Worm (Caenorhabditis elegans) whole organism, early embryonic: ENCODE data around the gene sdz-27.

ENCODE experiments used
- F13C5.2 ChIP-seq: sonication (generic microtip); optimal IDR thresholded peaks from 2 replicates; lab custom pipeline; 2017; ENCODE audit warnings: mild to moderate bottlenecking, missing genetic modification characterization, inconsistent platforms, missing compliant biosample characterization
- ama-1 ChIP-seq: fragments of 150-350 bp; optimal IDR thresholded peaks from 2 replicates; lab custom pipeline; 2014
- flt-1 ChIP-seq: fragments of 200-800 bp; sonication (Bioruptor generic); IDR thresholded peaks from 2 replicates; pipeline ENCODE4 v1.3.6; 2022; ENCODE audit warnings: missing genetic modification characterization, missing compliant biosample characterization
- pes-1 ChIP-seq: fragments of 200-800 bp; sonication (Bioruptor generic); IDR thresholded peaks from 2 replicates; pipeline ENCODE4 v1.3.6; 2022; ENCODE audit warnings: missing genetic modification reagents, missing genetic modification characterization, missing compliant biosample characterization
- scrt-1 ChIP-seq: fragments of 200-800 bp; sonication (Bioruptor generic); IDR thresholded peaks from 2 replicates; pipeline ENCODE4 v1.3.6; 2022; ENCODE audit warnings: missing genetic modification characterization, missing compliant biosample characterization
- sea-1 ChIP-seq: fragments of 200-800 bp; sonication (Bioruptor generic); conservative IDR thresholded peaks from 2 replicates; pipeline ENCODE4 v1.3.6; 2022; ENCODE audit warnings: missing genetic modification characterization, missing compliant biosample characterization
- tbx-11 ChIP-seq: fragments of 200-800 bp; sonication (Bioruptor generic); IDR thresholded peaks from 2 replicates; pipeline ENCODE4 v1.3.6; 2022; ENCODE audit warnings: missing genetic modification characterization, missing compliant biosample characterization
- tbx-37 ChIP-seq: fragments of 200-800 bp; sonication (Bioruptor generic); conservative IDR thresholded peaks from 2 replicates; pipeline ENCODE4 v1.3.6; 2022; ENCODE audit warnings: missing genetic modification reagents, missing genetic modification characterization, missing compliant biosample characterization

ce11 chrIV:11145929-11146339 is 40.9 kb upstream of the sdz-27 start:
- TF ChIP-seq pes-1 (GFP tag; lab: Robert Waterston, UW) (no peak), ama-1 (no peak), sea-1 (no peak), tbx-37 (GFP tag; lab: Robert Waterston, UW) (no peak), scrt-1 (GFP tag; lab: Robert Waterston, UW) (no peak), flt-1 (GFP tag; lab: Robert Waterston, UW) (no peak), F13C5.2 (tag; lab: Kevin White, UChicago) (no peak), tbx-11 (GFP tag; lab: Robert Waterston, UW) (no peak)
